Worm (Caenorhabditis elegans) whole organism, L3 larva: ENCODE data around the gene F13E9.13.

Experiments used
- R02D3.7 ChIP-seq: fragments of 150-350 bp; optimal IDR thresholded peaks from 2 replicates; lab custom pipeline; 2014; ENCODE audit warnings: missing biosample characterization, missing genetic modification characterization
- ZK546.5 ChIP-seq: sonication (generic microtip); optimal IDR thresholded peaks from 2 replicates; lab custom pipeline; 2017; ENCODE audit warnings: missing biosample characterization, missing genetic modification characterization
- aly-2 ChIP-seq: fragments of 150-350 bp; optimal IDR thresholded peaks from 2 replicates; lab custom pipeline; 2014; ENCODE audit warnings: missing biosample characterization, missing genetic modification characterization
- ceh-16 ChIP-seq: sonication (generic microtip); optimal IDR thresholded peaks from 2 replicates; lab custom pipeline; 2017; ENCODE audit warnings: missing biosample characterization, missing genetic modification characterization
- ceh-28 ChIP-seq: fragments of 150-350 bp; optimal IDR thresholded peaks from 2 replicates; lab custom pipeline; 2014; ENCODE audit warnings: missing biosample characterization, missing genetic modification reagents, missing genetic modification characterization
- ceh-82 ChIP-seq: fragments of 150-350 bp; optimal IDR thresholded peaks from 2 replicates; lab custom pipeline; 2014; ENCODE audit warnings: missing biosample characterization, missing genetic modification characterization
- ceh-9 ChIP-seq: sonication (generic microtip); optimal IDR thresholded peaks from 2 replicates; lab custom pipeline; 2018; ENCODE audit warnings: missing biosample characterization, missing genetic modification characterization
- daf-12 ChIP-seq: fragments of 150-350 bp; optimal IDR thresholded peaks from 2 replicates; lab custom pipeline; 2014; ENCODE audit warnings: missing biosample characterization, missing genetic modification reagents, missing genetic modification characterization
- egl-27 ChIP-seq: sonication (generic microtip); optimal IDR thresholded peaks from 4 replicates; lab custom pipeline; 2017; ENCODE audit warnings: missing biosample characterization, missing genetic modification reagents, missing genetic modification characterization
- elt-3 ChIP-seq, 3 experiments: fragments of 150-350 bp in 1 of 3; sonication (generic microtip) in 2 of 3; optimal IDR thresholded peaks; 2 replicates in 2 of 3; 4 replicates in 1 of 3; lab custom pipeline; 2014 to 2017; ENCODE audit warnings: missing biosample characterization in 3 of 3, missing genetic modification characterization in 3 of 3
- eor-1 ChIP-seq, 2 experiments: fragments of 150-350 bp; optimal IDR thresholded peaks; 2 replicates each; lab custom pipeline; 2014 to 2018; ENCODE audit warnings: missing biosample characterization in 2 of 2, missing genetic modification characterization in 2 of 2
- fkh-10 ChIP-seq: sonication (generic microtip); optimal IDR thresholded peaks from 2 replicates; lab custom pipeline; 2017; ENCODE audit warnings: missing biosample characterization, missing genetic modification reagents, missing genetic modification characterization
- fos-1 ChIP-seq: fragments of 150-350 bp; optimal IDR thresholded peaks from 2 replicates; lab custom pipeline; 2014; ENCODE audit warnings: missing biosample characterization, missing genetic modification characterization
- lin-15B ChIP-seq: fragments of 150-350 bp; optimal IDR thresholded peaks from 2 replicates; lab custom pipeline; 2014; ENCODE audit warnings: missing biosample characterization, missing genetic modification characterization
- lin-39 ChIP-seq: fragments of 150-350 bp; optimal IDR thresholded peaks from 2 replicates; lab custom pipeline; 2018; ENCODE audit warnings: missing biosample characterization, missing genetic modification reagents, missing genetic modification characterization
- lsy-12 ChIP-seq: sonication (generic microtip); optimal IDR thresholded peaks from 2 replicates; lab custom pipeline; 2016; ENCODE audit warnings: mild to moderate bottlenecking, missing genetic modification characterization, missing compliant biosample characterization
- mdl-1 ChIP-seq: fragments of 150-350 bp; optimal IDR thresholded peaks from 2 replicates; lab custom pipeline; 2014; ENCODE audit warnings: missing biosample characterization, missing genetic modification characterization
- mml-1 ChIP-seq: fragments of 150-350 bp; sonication (generic microtip); optimal IDR thresholded peaks from 3 replicates; lab custom pipeline; 2014; ENCODE audit warnings: missing biosample characterization, missing genetic modification characterization
- nfya-1 ChIP-seq: sonication (generic microtip); optimal IDR thresholded peaks from 2 replicates; lab custom pipeline; 2017; ENCODE audit warnings: missing genetic modification characterization, mild to moderate bottlenecking, missing compliant biosample characterization, antibody characterized with exemption, moderate library complexity; ENCODE audit not compliant: insufficient read depth
- nhr-11 ChIP-seq: fragments of 150-350 bp; optimal IDR thresholded peaks from 2 replicates; lab custom pipeline; 2014; ENCODE audit warnings: missing biosample characterization, missing genetic modification characterization
- nhr-237 ChIP-seq: fragments of 150-350 bp; optimal IDR thresholded peaks from 2 replicates; lab custom pipeline; 2014; ENCODE audit warnings: missing biosample characterization, missing genetic modification characterization
- nhr-25 ChIP-seq: sonication (generic microtip); optimal IDR thresholded peaks from 2 replicates; lab custom pipeline; 2017; ENCODE audit warnings: missing biosample characterization, missing genetic modification characterization
- nhr-43 ChIP-seq: sonication (generic microtip); optimal IDR thresholded peaks from 2 replicates; lab custom pipeline; 2016; ENCODE audit warnings: mild to moderate bottlenecking, missing genetic modification characterization, missing compliant biosample characterization; ENCODE audit not compliant: poor library complexity, severe bottlenecking
- nhr-67 ChIP-seq: fragments of 150-350 bp; optimal IDR thresholded peaks from 2 replicates; lab custom pipeline; 2014; ENCODE audit warnings: missing biosample characterization, missing genetic modification characterization
- nhr-76 ChIP-seq: fragments of 150-350 bp; sonication (generic microtip); optimal IDR thresholded peaks from 5 replicates; lab custom pipeline; 2014; ENCODE audit warnings: missing biosample characterization, missing genetic modification characterization
- pha-4 ChIP-seq: fragments of 150-350 bp; optimal IDR thresholded peaks from 2 replicates; lab custom pipeline; 2014; ENCODE audit warnings: missing biosample characterization, missing genetic modification reagents, missing genetic modification characterization
- pqm-1 ChIP-seq: fragments of 150-350 bp; optimal IDR thresholded peaks from 2 replicates; lab custom pipeline; 2017; ENCODE audit warnings: missing biosample characterization, missing genetic modification characterization, inconsistent platforms
- sea-2 ChIP-seq: fragments of 150-350 bp; sonication (generic microtip); optimal IDR thresholded peaks from 4 replicates; lab custom pipeline; 2014; ENCODE audit warnings: missing biosample characterization, missing genetic modification reagents, missing genetic modification characterization
- skn-1 ChIP-seq: fragments of 150-350 bp; optimal IDR thresholded peaks from 2 replicates; lab custom pipeline; 2014; ENCODE audit warnings: missing biosample characterization, missing genetic modification characterization
- snpc-4 ChIP-seq: fragments of 150-350 bp; optimal IDR thresholded peaks from 2 replicates; lab custom pipeline; 2014; ENCODE audit warnings: missing biosample characterization, missing genetic modification characterization
- unc-39 ChIP-seq: sonication (generic microtip); optimal IDR thresholded peaks from 4 replicates; lab custom pipeline; 2017; ENCODE audit warnings: missing biosample characterization, missing genetic modification characterization
- unc-62 ChIP-seq: fragments of 150-350 bp; sonication (generic microtip); optimal IDR thresholded peaks from 4 replicates; lab custom pipeline; 2014; ENCODE audit warnings: missing biosample characterization, missing genetic modification reagents, missing genetic modification characterization
- zag-1 ChIP-seq: fragments of 150-350 bp; optimal IDR thresholded peaks from 2 replicates; lab custom pipeline; 2014; ENCODE audit warnings: missing biosample characterization, missing genetic modification characterization
- ztf-11 ChIP-seq: fragments of 150-350 bp; optimal IDR thresholded peaks from 2 replicates; lab custom pipeline; 2014; ENCODE audit warnings: missing biosample characterization, missing genetic modification characterization
- ztf-4 ChIP-seq: fragments of 150-350 bp; optimal IDR thresholded peaks from 2 replicates; lab custom pipeline; 2014; ENCODE audit warnings: missing biosample characterization, missing genetic modification characterization

Gene F13E9.13

DNA sequence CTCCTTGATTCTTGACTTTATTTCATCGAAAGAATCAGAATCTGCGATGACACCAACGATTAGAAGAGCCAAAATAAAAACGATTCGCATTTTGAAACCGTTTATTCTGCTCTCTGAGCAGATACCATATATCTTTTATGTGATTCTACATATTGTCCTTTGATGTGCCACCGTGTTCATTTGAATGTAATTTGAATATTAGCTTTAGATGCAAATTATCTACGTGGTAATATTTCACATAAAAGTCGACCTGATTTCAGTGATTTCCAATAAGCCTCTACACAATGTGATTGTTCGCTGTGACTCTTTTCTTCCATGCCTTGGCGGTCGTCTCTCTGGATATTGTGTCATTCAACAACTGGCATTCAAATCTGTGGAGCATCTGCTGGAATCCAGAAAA lies 17.7 kb downstream of the F13E9.13 start, which contains the start of the genes F13E9.9 and F13E9.19:
Gene F13E9.9 (minus strand): TSS at position 101 of the 400 bp plus-strand sequence.
Gene F13E9.19 (plus strand): TSS at position 316 of the 400 bp plus-strand sequence.
- TF ChIP-seq nhr-237 (tag; lab: Kevin White, UChicago) (no peak), nhr-25 (tag; lab: Kevin White, UChicago) (no peak), sea-2 (no peak), mml-1 (tag; lab: Kevin White, UChicago) (no peak), lin-39 (tag; lab: Kevin White, UChicago) (no peak), R02D3.7 (tag; lab: Kevin White, UChicago) (no peak), fos-1 (no peak), aly-2 (no peak), daf-12 (tag; lab: Kevin White, UChicago) (no peak), nhr-76 (tag; lab: Kevin White, UChicago) (no peak), nfya-1 (tag; lab: Kevin White, UChicago) (no peak), snpc-4 (no peak), fkh-10 (GFP tag; lab: Kevin White, UChicago) (no peak)

DNA sequence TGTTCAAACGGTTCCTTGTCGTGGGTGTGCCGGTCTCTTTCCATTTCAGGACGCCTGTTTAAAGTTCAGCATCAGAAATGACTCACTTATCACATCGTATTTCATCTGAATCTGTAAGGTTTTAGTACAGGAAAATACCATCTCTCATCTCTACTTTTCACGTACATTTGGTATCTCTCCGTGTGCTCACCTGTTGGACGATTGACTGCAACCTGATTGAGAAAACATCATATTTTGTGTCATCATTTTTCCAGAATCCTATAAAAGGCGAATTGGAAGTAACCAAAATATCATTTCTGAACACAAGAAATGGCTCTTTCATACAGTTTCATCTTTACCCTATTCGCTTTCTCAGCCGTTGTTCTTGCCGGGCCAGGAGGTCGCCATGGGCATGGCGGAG lies 18.7 kb downstream of the F13E9.13 start, which contains the start of gene srlf-30:
Gene srlf-30 (plus strand): TSS at position 301 of the 400 bp plus-strand sequence.
- TF ChIP-seq pha-4 (tag; lab: Kevin White, UChicago) (no peak), nhr-76 (tag; lab: Kevin White, UChicago) (no peak), nhr-25 (tag; lab: Kevin White, UChicago) (no peak), ceh-16 (tag; lab: Kevin White, UChicago) (no peak), aly-2 (no peak), ceh-9 (tag; lab: Kevin White, UChicago) (no peak), nhr-43 (tag; lab: Kevin White, UChicago) (no peak), pqm-1 (tag; lab: Kevin White, UChicago) (no peak), elt-3 (tag; optimal IDR thresholded peaks at IDR 0.05; lab: Kevin White, UChicago) (no peak), zag-1 (tag; lab: Kevin White, UChicago) (no peak), skn-1 (tag; lab: Kevin White, UChicago) (no peak), nfya-1 (tag; lab: Kevin White, UChicago) (no peak), R02D3.7 (tag; lab: Kevin White, UChicago) (no peak), sea-2 (no peak), daf-12 (tag; lab: Kevin White, UChicago) (no peak), ZK546.5 (tag; lab: Kevin White, UChicago) (no peak), eor-1 (tag; optimal IDR thresholded peaks at IDR 0.05; lab: Kevin White, UChicago) (no peak), ceh-82 (tag; lab: Kevin White, UChicago) (no peak), unc-39 (tag; lab: Kevin White, UChicago) (no peak)

DNA sequence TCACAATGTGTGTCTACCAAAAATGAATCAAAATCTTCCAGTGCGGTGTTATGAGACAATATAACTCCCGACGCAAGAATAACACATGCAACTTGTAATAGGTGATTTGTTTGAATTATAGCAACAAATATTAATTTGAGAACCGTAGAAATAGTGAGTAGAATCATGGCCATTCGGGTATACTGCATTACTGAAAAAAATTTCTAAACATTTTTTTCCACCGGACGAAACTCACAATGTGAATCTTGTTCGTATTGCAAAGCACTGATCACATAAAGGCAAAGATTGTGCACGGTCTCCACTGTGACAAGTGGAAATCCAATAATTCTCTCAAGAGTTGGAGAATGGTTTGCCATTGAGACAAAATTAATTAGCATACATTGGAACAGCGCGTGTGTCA lies 21.1 kb downstream of the F13E9.13 start:
- no peak for TF ChIP-seq snpc-4
- TF ChIP-seq egl-27 (tag; lab: Kevin White, UChicago) = no peak
- TF ChIP-seq pqm-1 (tag; lab: Kevin White, UChicago) = no peak
- TF ChIP-seq fos-1 = no peak
- TF ChIP-seq nhr-67 (tag; lab: Kevin White, UChicago) = no peak
- no peak for TF ChIP-seq mml-1 (tag; lab: Kevin White, UChicago)
- no peak for TF ChIP-seq mdl-1 (tag; lab: Kevin White, UChicago)
- TF ChIP-seq ceh-16 (tag; lab: Kevin White, UChicago) = no peak
- TF ChIP-seq lsy-12 (tag; lab: Kevin White, UChicago) = no peak
- TF ChIP-seq fkh-10 (GFP tag; lab: Kevin White, UChicago) = no peak
- no peak for TF ChIP-seq ZK546.5 (tag; lab: Kevin White, UChicago)
- TF ChIP-seq daf-12 (tag; lab: Kevin White, UChicago) = no peak

DNA sequence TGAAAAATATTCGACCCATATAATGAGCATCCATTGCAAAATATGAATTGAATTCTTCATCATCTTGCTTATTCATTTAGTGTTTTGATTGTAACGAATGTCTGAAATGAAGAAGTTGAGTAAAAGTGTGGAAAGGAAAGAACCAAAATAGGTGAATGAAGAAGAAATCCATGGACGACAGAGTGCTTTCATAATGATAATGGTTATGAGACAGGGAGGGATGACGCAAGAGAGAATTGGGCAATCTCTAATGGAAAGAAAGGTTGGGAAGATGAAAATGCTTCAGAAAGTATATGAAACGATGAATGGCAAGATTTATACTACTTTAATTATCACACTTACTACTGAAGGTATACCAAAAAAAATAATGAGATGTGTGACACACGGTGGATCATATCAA lies 22.9 kb downstream of the F13E9.13 start, which contains the start of gene ZK596.3:
Gene ZK596.3 (minus strand): TSS at position 101 of the 400 bp plus-strand sequence.
- TF ChIP-seq ZK546.5 (tag; lab: Kevin White, UChicago) (no peak), ztf-11 (tag; lab: Kevin White, UChicago) (no peak), nhr-25 (tag; lab: Kevin White, UChicago) (no peak), sea-2 (no peak), lin-15B (tag; lab: Kevin White, UChicago) (no peak), elt-3 (tag; optimal IDR thresholded peaks at IDR 0.05; lab: Kevin White, UChicago) (no peak), aly-2 (no peak), ceh-9 (tag; lab: Kevin White, UChicago) (no peak), ceh-28 (no peak), ceh-16 (tag; lab: Kevin White, UChicago) (no peak), unc-62 (GFP tag; lab: Kevin White, UChicago) (no peak), pqm-1 (tag; lab: Kevin White, UChicago) (no peak), nhr-76 (tag; lab: Kevin White, UChicago) (no peak), nhr-11 (no peak), ztf-4 (tag; lab: Kevin White, UChicago) (no peak)
- TF ChIP-seq, all 47 proteins: peak for 0
